Fruit fly (Drosophila melanogaster) whole organism, adult: Measurements from ENCODE around the gene Spn85F.
A peak's percentile ranks its signal among the peaks of the same experiment; 100 is the strongest.

ENCODE experiments used
- CG11617 ChIP-seq: fragments of 200-800 bp; sonication (Bioruptor generic); optimal IDR thresholded peaks from 2 replicates; lab custom pipeline; 2017; ENCODE audit warnings: mild to moderate bottlenecking, missing biosample characterization, missing genetic modification reagents, missing genetic modification characterization
- CG12768 ChIP-seq: fragments of 200-800 bp; sonication (Bioruptor generic); optimal IDR thresholded peaks from 2 replicates; lab custom pipeline; 2017; ENCODE audit warnings: missing biosample characterization, missing genetic modification characterization, mild to moderate bottlenecking, moderate library complexity, missing genetic modification reagents
- CG14711 ChIP-seq: fragments of 200-800 bp; sonication (Bioruptor generic); optimal IDR thresholded peaks from 2 replicates; lab custom pipeline; 2018; ENCODE audit warnings: missing biosample characterization, mild to moderate bottlenecking, missing genetic modification characterization, moderate library complexity
- CG1620 ChIP-seq: fragments of 200-800 bp; sonication (Bioruptor generic); optimal IDR thresholded peaks from 2 replicates; lab custom pipeline; 2016; ENCODE audit warnings: missing biosample characterization, missing genetic modification characterization
- CG33017 ChIP-seq: fragments of 200-800 bp; sonication (Bioruptor generic); optimal IDR thresholded peaks from 2 replicates; lab custom pipeline; 2018; ENCODE audit warnings: missing biosample characterization, mild to moderate bottlenecking, missing genetic modification characterization, moderate library complexity
- CG5204 ChIP-seq: fragments of 200-800 bp; sonication (Bioruptor generic); optimal IDR thresholded peaks from 2 replicates; lab custom pipeline; 2016; ENCODE audit warnings: missing biosample characterization, missing genetic modification characterization
- CG7045 ChIP-seq: fragments of 200-800 bp; sonication (Bioruptor generic); optimal IDR thresholded peaks from 2 replicates; lab custom pipeline; 2017; ENCODE audit warnings: missing biosample characterization, mild to moderate bottlenecking, missing genetic modification characterization
- CG7101 ChIP-seq: fragments of 200-800 bp; sonication (Bioruptor generic); optimal IDR thresholded peaks from 2 replicates; lab custom pipeline; 2018; ENCODE audit warnings: missing biosample characterization, mild to moderate bottlenecking, missing genetic modification characterization, moderate library complexity
- Clk ChIP-seq: fragments of 200-800 bp; sonication (Bioruptor generic); optimal IDR thresholded peaks from 2 replicates; lab custom pipeline; 2017; ENCODE audit warnings: missing biosample characterization, missing genetic modification characterization
- Crg-1 ChIP-seq: fragments of 200-800 bp; sonication (Bioruptor generic); optimal IDR thresholded peaks from 2 replicates; lab custom pipeline; 2016; ENCODE audit warnings: missing biosample characterization, missing genetic modification characterization
- Hr96 ChIP-seq: fragments of 200-800 bp; sonication (Bioruptor generic); optimal IDR thresholded peaks from 2 replicates; lab custom pipeline; 2016; ENCODE audit warnings: missing biosample characterization, missing genetic modification characterization
- Mnt ChIP-seq: fragments of 200-800 bp; sonication (Bioruptor generic); optimal IDR thresholded peaks from 2 replicates; lab custom pipeline; 2016; ENCODE audit warnings: missing biosample characterization, mild to moderate bottlenecking, missing genetic modification characterization
- bab1 ChIP-seq: fragments of 200-800 bp; sonication (Bioruptor generic); optimal IDR thresholded peaks from 3 replicates; lab custom pipeline; 2019; ENCODE audit warnings: missing biosample characterization, mild to moderate bottlenecking, missing genetic modification characterization, moderate library complexity
- cic ChIP-seq: fragments of 200-800 bp; sonication (Bioruptor generic); optimal IDR thresholded peaks from 2 replicates; lab custom pipeline; 2017; ENCODE audit warnings: missing biosample characterization, mild to moderate bottlenecking, missing genetic modification characterization, moderate library complexity
- cnc ChIP-seq, 2 experiments: fragments of >200 bp; optimal IDR thresholded peaks; 2 replicates each; lab custom pipeline; 2017
- kay ChIP-seq: fragments of 200-800 bp; sonication (Bioruptor generic); peaks from one replicate; lab custom pipeline; 2016; ENCODE audit warnings: missing biosample characterization, missing genetic modification characterization, borderline replicate concordance
- ovo ChIP-seq: fragments of 200-800 bp; sonication (Bioruptor generic); optimal IDR thresholded peaks from 2 replicates; lab custom pipeline; 2016; ENCODE audit warnings: missing biosample characterization, missing genetic modification characterization
- pad ChIP-seq: fragments of 200-800 bp; sonication (Bioruptor generic); optimal IDR thresholded peaks from 3 replicates; lab custom pipeline; 2017; ENCODE audit warnings: missing biosample characterization, missing genetic modification characterization, mild to moderate bottlenecking, moderate library complexity, missing genetic modification reagents
- tj ChIP-seq: fragments of 200-800 bp; sonication (Bioruptor generic); optimal IDR thresholded peaks from 3 replicates; lab custom pipeline; 2017; ENCODE audit warnings: missing biosample characterization, mild to moderate bottlenecking, missing genetic modification characterization, moderate library complexity
- toe ChIP-seq: fragments of 200-800 bp; sonication (Bioruptor generic); optimal IDR thresholded peaks from 2 replicates; lab custom pipeline; 2016; ENCODE audit warnings: missing biosample characterization, missing genetic modification characterization

The Spn85F gene

dm6 chr3R:9996689-9997213, at the start of gene Spn85F, which contains the start of gene Gr85a:
Gene Spn85F, plus strand, starts transcription at chr3R:9997163.
Gene Gr85a, minus strand, starts transcription at chr3R:9996789.
- TF ChIP-seq CG14711 = no peak
- TF ChIP-seq CG33017 (tag; lab: Kevin White, UChicago) = no peak
- TF ChIP-seq Crg-1 (GFP tag; lab: Kevin White, UChicago) = no peak

DNA sequence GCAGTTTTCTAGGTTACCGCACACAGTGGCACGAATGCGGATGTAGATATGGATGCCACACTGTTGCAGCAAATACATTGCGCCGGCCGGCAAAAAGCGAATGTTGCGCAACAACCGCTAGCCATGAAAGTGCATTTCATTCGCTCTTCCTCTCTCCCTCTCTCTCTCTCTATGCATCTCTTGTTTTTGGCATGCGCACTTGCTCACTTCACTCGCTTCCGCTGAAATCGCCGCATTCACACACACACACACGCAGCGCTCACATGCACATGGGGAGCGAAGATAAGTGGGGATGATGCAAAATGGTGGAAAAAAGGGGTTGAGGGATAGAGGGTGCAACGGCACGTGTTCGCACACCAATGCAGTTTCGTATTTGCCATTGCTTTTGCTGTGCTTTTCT, 47.1 kb upstream of the Spn85F start:
- TF ChIP-seq Crg-1 (GFP tag; lab: Kevin White, UChicago) (peak; percentile 2), cnc (optimal IDR thresholded peaks at IDR 0.05; lab: Kevin White, UChicago) (peak in 1 of 2 experiments; percentile 57), CG12768 (GFP tag; lab: Kevin White, UChicago) (peak; percentile 86), tj (peak; percentile 6), CG7045 (GFP tag; lab: Kevin White, UChicago) (peak; percentile 12), CG14711 (no peak), CG11617 (GFP tag; lab: Kevin White, UChicago) (peak; percentile 33), toe (GFP tag; lab: Kevin White, UChicago) (no peak), bab1 (peak; percentile 64), cic (peak; percentile 95), Mnt (peak; percentile 97), CG1620 (GFP tag; lab: Kevin White, UChicago) (no peak), CG7101 (tag; lab: Kevin White, UChicago) (peak; percentile 15), Clk (GFP tag; lab: Kevin White, UChicago) (peak; percentile 43), ovo (no peak), pad (GFP tag; lab: Kevin White, UChicago) (peak; percentile 49), kay (GFP tag; lab: Kevin White, UChicago) (no peak), CG5204 (GFP tag; lab: Kevin White, UChicago) (no peak), Hr96 (GFP tag; lab: Kevin White, UChicago) (no peak), CG33017 (tag; lab: Kevin White, UChicago) (peak; percentile 26)

- TF ChIP-seq Crg-1 (GFP tag; lab: Kevin White, UChicago) (peak; percentile 63), toe (GFP tag; lab: Kevin White, UChicago) (peak; percentile 8), CG33017 (tag; lab: Kevin White, UChicago) (peak; percentile 43), cnc (optimal IDR thresholded peaks at IDR 0.05; lab: Kevin White, UChicago) (no peak), cic (peak; percentile 54), CG1620 (GFP tag; lab: Kevin White, UChicago) (no peak), CG7101 (tag; lab: Kevin White, UChicago) (no peak), CG5204 (GFP tag; lab: Kevin White, UChicago) (no peak), Clk (GFP tag; lab: Kevin White, UChicago) (no peak), Hr96 (GFP tag; lab: Kevin White, UChicago) (no peak), tj (peak; percentile 34), CG12768 (GFP tag; lab: Kevin White, UChicago) (peak; percentile 77), Mnt (peak; percentile 31), bab1 (no peak), kay (GFP tag; lab: Kevin White, UChicago) (peak; percentile 95), ovo (peak; percentile 5), pad (GFP tag; lab: Kevin White, UChicago) (peak; percentile 27), CG14711 (no peak), CG7045 (GFP tag; lab: Kevin White, UChicago) (no peak), CG11617 (GFP tag; lab: Kevin White, UChicago) (no peak)
These were observed 46.0 kb upstream of the Spn85F start for dm6 chr3R:9950984-9951383.

DNA sequence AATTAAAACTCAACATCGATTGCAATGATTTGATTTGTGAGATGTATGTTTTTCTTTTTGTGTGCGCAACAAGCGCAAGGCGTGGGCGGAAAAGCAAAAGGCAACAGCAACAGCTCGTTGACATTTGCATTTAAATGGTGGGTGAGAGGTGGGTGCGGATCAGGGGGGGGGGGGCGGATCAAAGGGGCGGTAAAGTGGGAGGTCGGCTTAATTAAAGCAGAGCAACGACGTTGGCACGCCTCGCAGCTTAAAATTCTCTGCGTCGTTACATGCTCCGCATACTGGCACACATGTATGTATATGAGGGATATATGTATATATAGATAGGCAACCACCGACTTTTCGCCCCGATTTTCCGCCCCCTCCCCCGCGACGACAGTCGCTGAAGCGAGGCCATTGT, 45.3 kb upstream of the Spn85F start:
- TF ChIP-seq CG14711 (no peak), cic (no peak), Mnt (no peak), pad (GFP tag; lab: Kevin White, UChicago) (no peak)

- TF ChIP-seq bab1 = no peak
- TF ChIP-seq toe (GFP tag; lab: Kevin White, UChicago) = no peak
- TF ChIP-seq Crg-1 (GFP tag; lab: Kevin White, UChicago) = no peak
- TF ChIP-seq CG5204 (GFP tag; lab: Kevin White, UChicago) = no peak
- no peak for TF ChIP-seq CG14711
- no peak for TF ChIP-seq Mnt
- no peak for TF ChIP-seq Hr96 (GFP tag; lab: Kevin White, UChicago)
- no peak for TF ChIP-seq CG12768 (GFP tag; lab: Kevin White, UChicago)
- TF ChIP-seq kay (GFP tag; lab: Kevin White, UChicago) = no peak
- TF ChIP-seq CG7101 (tag; lab: Kevin White, UChicago) = no peak
- no peak for TF ChIP-seq CG1620 (GFP tag; lab: Kevin White, UChicago)
- no peak for TF ChIP-seq CG33017 (tag; lab: Kevin White, UChicago)
- TF ChIP-seq cic = peak; percentile 35
- peak; percentile 27 for TF ChIP-seq tj
These were observed 44.2 kb upstream of the Spn85F start for dm6 chr3R:9952669-9953277.

DNA sequence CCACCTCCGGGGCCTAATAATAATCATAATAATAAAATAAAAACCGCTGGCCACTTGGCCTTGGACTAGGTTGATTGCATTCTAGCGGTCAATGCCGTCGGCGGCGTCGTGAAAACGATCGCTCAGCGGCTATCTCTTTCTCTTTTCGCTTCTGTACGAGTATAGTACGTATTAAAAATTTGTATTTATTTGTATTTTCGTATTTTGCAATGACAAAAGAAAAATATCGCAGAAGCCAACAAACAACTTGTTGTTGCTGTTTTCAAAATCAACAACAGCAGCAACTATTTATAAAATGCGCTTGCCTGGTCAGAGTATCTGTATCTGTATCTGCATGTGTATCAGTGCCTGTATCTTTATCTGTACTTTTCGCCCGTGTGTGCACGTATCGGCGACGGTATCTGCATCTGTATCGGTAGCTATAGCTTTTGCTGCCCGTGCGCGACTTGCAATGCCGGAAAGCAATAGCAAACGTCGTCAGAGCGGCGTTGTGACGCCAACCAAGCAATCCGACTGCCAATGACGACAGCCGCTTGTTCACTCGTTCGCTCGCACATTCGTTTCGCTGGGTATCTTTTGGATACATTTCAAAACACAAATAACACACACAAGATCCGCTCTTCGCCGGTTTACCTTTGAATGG, 42.2 kb upstream of the Spn85F start:
- TF ChIP-seq CG12768 (GFP tag; lab: Kevin White, UChicago) (peak; percentile 75), tj (peak; percentile 52), Mnt (peak; percentile 82), Crg-1 (GFP tag; lab: Kevin White, UChicago) (peak; percentile 6), kay (GFP tag; lab: Kevin White, UChicago) (peak; percentile 99), bab1 (no peak), CG7101 (tag; lab: Kevin White, UChicago) (peak; percentile 70), Hr96 (GFP tag; lab: Kevin White, UChicago) (no peak), CG5204 (GFP tag; lab: Kevin White, UChicago) (no peak), Clk (GFP tag; lab: Kevin White, UChicago) (peak; percentile 10), CG11617 (GFP tag; lab: Kevin White, UChicago) (peak; percentile 9), toe (GFP tag; lab: Kevin White, UChicago) (peak; percentile 51), cnc (optimal IDR thresholded peaks at IDR 0.05; lab: Kevin White, UChicago) (no peak), CG33017 (tag; lab: Kevin White, UChicago) (peak; percentile 64), ovo (peak; percentile 68), CG1620 (GFP tag; lab: Kevin White, UChicago) (no peak), CG7045 (GFP tag; lab: Kevin White, UChicago) (no peak), CG14711 (peak; percentile 13), pad (GFP tag; lab: Kevin White, UChicago) (no peak), cic (peak; percentile 97)
